Fruit fly (Drosophila melanogaster) whole organism: ENCODE results near the gene CG33489.

Experiments
- CG8478 ChIP-seq: fragments of >200 bp; optimal IDR thresholded peaks from 2 replicates; lab custom pipeline; 2018; ENCODE audit warnings: inconsistent platforms
- EcR ChIP-seq, 2 experiments: fragments of >200 bp; optimal IDR thresholded peaks; 2 replicates each; lab custom pipeline; 2017; ENCODE audit warnings: missing biosample characterization in 2 of 2, missing genetic modification characterization in 2 of 2, missing genetic modification reagents in 2 of 2
- usp ChIP-seq: fragments of >200 bp; optimal IDR thresholded peaks from 2 replicates; lab custom pipeline; 2017; ENCODE audit warnings: missing biosample characterization, missing genetic modification characterization, mixed read lengths

- no peak for TF ChIP-seq EcR (GFP tag; optimal IDR thresholded peaks at IDR 0.05; lab: Kevin White, UChicago)
- no peak for TF ChIP-seq usp
- TF ChIP-seq CG8478 (lab: Kevin White, UChicago): no peak
Measured at dm6 chr3L:11536132-11536531, 40.7 kb downstream of the CG33489 start.
